Worm (Caenorhabditis elegans): ENCODE data around the gene srb-17.

srb-17 gene

ce11 chrIV:10457137-10457536, at the start of gene srb-17:
Gene srb-17, minus strand, starts transcription at chrIV:10457237.
- no peak for TF ChIP-seq T22C8.4 (GFP tag; IDR thresholded peaks at IDR 0.05)
- no peak for TF ChIP-seq cog-1 (tag; optimal IDR thresholded peaks at IDR 0.05)
- TF ChIP-seq tab-1 (GFP tag; IDR thresholded peaks at IDR 0.05), result no peak
- TF ChIP-seq med-1 (GFP tag; optimal IDR thresholded peaks at IDR 0.05; ENCODE audit: insufficient read depth), result no peak
- no peak for TF ChIP-seq ztf-23 (GFP tag; IDR thresholded peaks at IDR 0.05)
- TF ChIP-seq klf-2 (GFP tag; conservative IDR thresholded peaks at IDR 0.05), result no peak
- no peak for TF ChIP-seq ref-1 (GFP tag; conservative IDR thresholded peaks at IDR 0.05)
- TF ChIP-seq ztf-29 (GFP tag; IDR thresholded peaks at IDR 0.05), result no peak
- TF ChIP-seq flt-1 (GFP tag; IDR thresholded peaks at IDR 0.05), result no peak

- no peak for TF ChIP-seq flt-1 (GFP tag; IDR thresholded peaks at IDR 0.05)
- TF ChIP-seq tab-1 (GFP tag; IDR thresholded peaks at IDR 0.05), result no peak
- TF ChIP-seq T22C8.4 (GFP tag; IDR thresholded peaks at IDR 0.05), result no peak
- TF ChIP-seq med-1 (GFP tag; optimal IDR thresholded peaks at IDR 0.05; ENCODE audit: insufficient read depth), result no peak
- no peak for TF ChIP-seq cog-1 (tag; optimal IDR thresholded peaks at IDR 0.05)
- TF ChIP-seq ref-1 (GFP tag; conservative IDR thresholded peaks at IDR 0.05), result no peak
- no peak for TF ChIP-seq ztf-29 (GFP tag; IDR thresholded peaks at IDR 0.05)
These were observed 49.0 kb upstream of the srb-17 start for ce11 chrIV:10506016-10506415.

ce11 chrIV:10505016-10505415, 48.0 kb upstream of the srb-17 start:
- TF ChIP-seq tab-1 (GFP tag; IDR thresholded peaks at IDR 0.05), result no peak
- TF ChIP-seq flt-1 (GFP tag; IDR thresholded peaks at IDR 0.05), result 0 out of 2 replicates have a peak, but pooled peaks have one; percentile 11

DNA sequence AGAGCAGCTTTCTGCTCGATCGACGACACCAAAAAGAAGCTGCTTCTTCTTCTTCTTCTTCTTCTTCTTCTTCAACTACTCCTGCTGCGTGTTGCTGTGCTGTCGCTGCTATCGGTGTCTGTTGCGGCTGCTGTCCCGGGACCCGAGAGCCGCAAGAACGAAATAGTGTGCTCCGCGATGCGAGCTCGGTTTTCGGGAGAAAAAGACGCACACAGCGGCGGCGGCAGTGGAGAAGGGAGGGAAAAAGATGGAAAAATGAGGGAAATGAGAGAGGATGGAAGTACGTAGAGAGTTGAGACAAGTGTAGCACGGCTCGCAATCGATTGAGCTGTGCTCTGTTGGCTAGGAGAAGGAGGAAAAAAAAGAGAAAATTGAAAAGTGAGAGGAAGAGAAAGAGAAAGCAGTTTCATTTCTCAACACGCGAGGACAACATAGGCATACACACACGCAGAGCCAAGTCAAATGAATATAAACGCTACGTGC, 46.8 kb upstream of the srb-17 start:
- TF ChIP-seq T22C8.4 (GFP tag; IDR thresholded peaks at IDR 0.05) (peak; percentile 75), klf-2 (GFP tag; conservative IDR thresholded peaks at IDR 0.05) (no peak), ref-1 (GFP tag; conservative IDR thresholded peaks at IDR 0.05) (no peak), med-1 (GFP tag; optimal IDR thresholded peaks at IDR 0.05; ENCODE audit: insufficient read depth) (no peak), tab-1 (GFP tag; IDR thresholded peaks at IDR 0.05) (no peak), flt-1 (GFP tag; IDR thresholded peaks at IDR 0.05) (no peak), cog-1 (tag; optimal IDR thresholded peaks at IDR 0.05) (peak; percentile 38), ztf-29 (GFP tag; IDR thresholded peaks at IDR 0.05) (no peak)

- TF ChIP-seq ztf-23 (GFP tag; IDR thresholded peaks at IDR 0.05) (no peak), med-1 (GFP tag; optimal IDR thresholded peaks at IDR 0.05; ENCODE audit: insufficient read depth) (no peak)
These were observed 45.3 kb upstream of the srb-17 start for ce11 chrIV:10502345-10502744.

ce11 chrIV:10501550-10502240, 44.7 kb upstream of the srb-17 start, which contains the start of gene tax-6:
Gene tax-6, minus strand, starts transcription at chrIV:10501600.
- TF ChIP-seq T22C8.4 (GFP tag; IDR thresholded peaks at IDR 0.05), result no peak
- no peak for TF ChIP-seq ref-1 (GFP tag; conservative IDR thresholded peaks at IDR 0.05)
- no peak for TF ChIP-seq klf-2 (GFP tag; conservative IDR thresholded peaks at IDR 0.05)
- TF ChIP-seq med-1 (GFP tag; optimal IDR thresholded peaks at IDR 0.05; ENCODE audit: insufficient read depth), result no peak
- no peak for TF ChIP-seq ztf-23 (GFP tag; IDR thresholded peaks at IDR 0.05)
- TF ChIP-seq tab-1 (GFP tag; IDR thresholded peaks at IDR 0.05), result no peak
- TF ChIP-seq flt-1 (GFP tag; IDR thresholded peaks at IDR 0.05), result no peak
- TF ChIP-seq cog-1 (tag; optimal IDR thresholded peaks at IDR 0.05), result no peak
- no peak for TF ChIP-seq ztf-29 (GFP tag; IDR thresholded peaks at IDR 0.05)

ce11 chrIV:10500481-10500880, 43.4 kb upstream of the srb-17 start:
- TF ChIP-seq ref-1 (GFP tag; conservative IDR thresholded peaks at IDR 0.05) (no peak), tab-1 (GFP tag; IDR thresholded peaks at IDR 0.05) (no peak), cog-1 (tag; optimal IDR thresholded peaks at IDR 0.05) (no peak), klf-2 (GFP tag; conservative IDR thresholded peaks at IDR 0.05) (no peak), T22C8.4 (GFP tag; IDR thresholded peaks at IDR 0.05) (no peak), ztf-23 (GFP tag; IDR thresholded peaks at IDR 0.05) (no peak), flt-1 (GFP tag; IDR thresholded peaks at IDR 0.05) (no peak), ztf-29 (GFP tag; IDR thresholded peaks at IDR 0.05) (no peak), med-1 (GFP tag; optimal IDR thresholded peaks at IDR 0.05; ENCODE audit: insufficient read depth) (no peak)

DNA sequence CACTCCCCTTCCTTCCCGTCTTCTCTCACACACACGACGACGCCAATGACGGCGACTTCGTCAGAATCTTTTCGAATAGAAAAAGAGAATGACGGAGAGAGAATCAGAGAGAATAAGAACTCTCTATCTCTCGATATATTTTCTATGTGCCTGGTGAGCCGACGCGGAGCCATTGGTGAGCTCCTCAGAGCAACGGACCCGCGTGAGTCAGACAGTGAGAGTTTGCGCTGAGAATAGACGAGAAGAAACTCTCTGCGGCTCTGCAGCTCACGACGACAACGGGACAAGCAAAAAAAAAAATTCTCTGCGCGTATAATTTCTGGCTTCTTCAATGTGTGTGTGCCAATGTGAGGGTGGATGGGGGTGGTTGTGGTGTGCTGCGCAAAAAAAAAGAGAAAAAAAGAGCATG, 42.9 kb upstream of the srb-17 start:
- TF ChIP-seq med-1 (GFP tag; optimal IDR thresholded peaks at IDR 0.05; ENCODE audit: insufficient read depth), result no peak
- 0 out of 2 replicates have a peak, but pooled peaks have one; percentile 43 for TF ChIP-seq ztf-23 (GFP tag; IDR thresholded peaks at IDR 0.05)

DNA sequence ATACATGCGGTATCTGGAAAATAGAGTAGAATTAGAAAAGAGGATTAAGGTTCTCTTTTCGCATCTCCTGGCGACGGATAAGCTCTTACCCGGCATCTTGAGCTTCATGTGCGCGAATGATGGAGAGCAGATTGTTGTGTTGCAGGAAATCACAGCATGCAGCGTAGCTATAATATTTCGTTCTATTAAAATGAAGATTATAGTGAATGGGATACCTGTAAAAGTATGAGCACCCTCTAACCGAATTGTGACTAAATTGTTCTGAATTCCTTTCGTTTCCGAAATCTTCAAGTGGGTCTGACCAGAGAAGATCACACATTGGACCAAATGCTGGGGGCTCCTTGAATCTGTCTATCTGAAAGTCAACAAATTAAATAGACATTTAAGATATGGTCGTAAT, 41.4 kb upstream of the srb-17 start:
- TF ChIP-seq ztf-29 (GFP tag; IDR thresholded peaks at IDR 0.05) (no peak), klf-2 (GFP tag; conservative IDR thresholded peaks at IDR 0.05) (no peak), T22C8.4 (GFP tag; IDR thresholded peaks at IDR 0.05) (no peak), ztf-23 (GFP tag; IDR thresholded peaks at IDR 0.05) (no peak), med-1 (GFP tag; optimal IDR thresholded peaks at IDR 0.05; ENCODE audit: insufficient read depth) (no peak), cog-1 (tag; optimal IDR thresholded peaks at IDR 0.05) (no peak), flt-1 (GFP tag; IDR thresholded peaks at IDR 0.05) (no peak), ref-1 (GFP tag; conservative IDR thresholded peaks at IDR 0.05) (no peak), tab-1 (GFP tag; IDR thresholded peaks at IDR 0.05) (no peak)

- no peak for TF ChIP-seq ztf-29 (GFP tag; IDR thresholded peaks at IDR 0.05)
- TF ChIP-seq med-1 (GFP tag; optimal IDR thresholded peaks at IDR 0.05; ENCODE audit: insufficient read depth), result no peak
These were observed 32.4 kb upstream of the srb-17 start for ce11 chrIV:10489409-10489808.
